Worm (Caenorhabditis elegans): ENCODE data around the gene str-89.

DNA sequence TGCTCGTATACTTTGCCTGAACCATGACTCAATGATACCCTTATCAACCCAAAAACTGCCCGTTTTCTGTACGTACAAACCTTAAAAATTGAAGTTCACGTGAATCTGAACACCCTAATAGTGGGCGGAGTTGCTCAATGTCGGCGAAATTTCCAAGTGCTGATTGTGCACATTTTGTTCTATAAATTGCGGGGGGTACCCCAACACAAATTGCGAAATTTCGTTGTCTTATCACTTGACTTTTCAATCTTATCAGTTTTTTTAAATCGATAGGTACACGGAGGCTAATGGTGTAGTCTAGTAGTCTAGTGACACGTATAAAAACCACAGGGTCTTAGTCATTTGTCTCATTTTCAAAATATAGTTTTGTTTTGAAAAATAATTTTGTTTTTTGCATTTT, 9.4 kb upstream of the str-89 start, which contains the start of gene fbxa-108:
- no peak for TF ChIP-seq mep-1 (tag; optimal IDR thresholded peaks at IDR 0.05)
- no peak for TF ChIP-seq lin-39 (tag; optimal IDR thresholded peaks at IDR 0.05)
- no peak for TF ChIP-seq blmp-1 (tag; optimal IDR thresholded peaks at IDR 0.05)
- TF ChIP-seq zag-1 (tag; optimal IDR thresholded peaks at IDR 0.05): no peak
- TF ChIP-seq elt-3 (tag; optimal IDR thresholded peaks at IDR 0.05): no peak
- no peak for TF ChIP-seq ama-1 (optimal IDR thresholded peaks at IDR 0.05)
- TF ChIP-seq tlp-1 (tag; optimal IDR thresholded peaks at IDR 0.05): no peak
- no peak for TF ChIP-seq snpc-4 (tag; optimal IDR thresholded peaks at IDR 0.05)
- TF ChIP-seq F16B12.6 (tag; optimal IDR thresholded peaks at IDR 0.05): no peak
- no peak for TF ChIP-seq tbx-2 (tag; optimal IDR thresholded peaks at IDR 0.05)

Data from whole organism, L1 larva.